Worm (Caenorhabditis elegans): ENCODE measurements around the gene srg-15.

Gene srg-15

DNA sequence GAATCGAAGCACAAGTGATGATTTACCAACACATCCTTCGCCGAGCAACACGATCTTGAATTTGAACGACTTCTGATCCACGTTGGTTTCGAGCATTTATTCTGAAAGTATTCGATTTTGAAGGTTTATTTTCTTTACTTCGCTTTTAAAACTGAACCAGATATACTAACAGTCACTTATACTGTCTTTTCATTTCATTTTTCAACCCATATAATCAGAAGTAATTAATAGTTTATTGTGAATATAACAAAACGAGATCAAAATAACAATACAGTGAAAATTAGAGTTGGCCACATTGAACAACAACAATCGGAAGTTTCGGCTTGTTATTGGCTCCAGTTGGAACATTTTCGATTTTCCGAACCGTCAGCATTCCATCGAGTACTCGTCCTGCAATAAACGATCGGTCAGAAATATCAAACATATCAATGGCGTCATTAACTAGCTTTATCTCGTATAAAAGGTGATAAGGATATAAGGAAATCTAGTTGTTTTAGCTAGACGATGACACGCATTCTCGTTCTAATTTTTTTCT is 4.8 kb upstream of the srg-15 start, which contains the start of the genes rab-21 and T01B7.13:
TSS of gene rab-21 (minus strand) at position 101 of the 535 bp plus-strand sequence.
TSS of gene T01B7.13 (plus strand) at position 485 of the 535 bp plus-strand sequence.
- TF ChIP-seq lin-39 (tag; optimal IDR thresholded peaks at IDR 0.05) (no peak), nhr-12 (tag; optimal IDR thresholded peaks at IDR 0.05) (no peak), ztf-1 (GFP tag; conservative IDR thresholded peaks at IDR 0.05) (no peak), ceh-82 (tag; optimal IDR thresholded peaks at IDR 0.05) (no peak), snpc-4 (tag; optimal IDR thresholded peaks at IDR 0.05) (no peak), sem-4 (tag; optimal IDR thresholded peaks at IDR 0.05) (no peak), Y55F3AM.14 (GFP tag; optimal IDR thresholded peaks at IDR 0.05) (no peak), nhr-237 (tag; optimal IDR thresholded peaks at IDR 0.05) (no peak), mab-5 (tag; optimal IDR thresholded peaks at IDR 0.05) (no peak), sma-9 (GFP tag; optimal IDR thresholded peaks at IDR 0.05) (no peak), sma-9 (tag; optimal IDR thresholded peaks at IDR 0.05) (no peak), nhr-10 (tag; optimal IDR thresholded peaks at IDR 0.05) (no peak), mbf-1 (tag; optimal IDR thresholded peaks at IDR 0.05) (no peak), lin-11 (tag; optimal IDR thresholded peaks at IDR 0.05) (no peak), F13H6.1 (tag; optimal IDR thresholded peaks at IDR 0.05) (no peak), gmeb-1 (tag; optimal IDR thresholded peaks at IDR 0.05) (no peak), elt-3 (tag; optimal IDR thresholded peaks at IDR 0.05) (no peak), unc-62 (GFP tag; optimal IDR thresholded peaks at IDR 0.05) (no peak)

DNA sequence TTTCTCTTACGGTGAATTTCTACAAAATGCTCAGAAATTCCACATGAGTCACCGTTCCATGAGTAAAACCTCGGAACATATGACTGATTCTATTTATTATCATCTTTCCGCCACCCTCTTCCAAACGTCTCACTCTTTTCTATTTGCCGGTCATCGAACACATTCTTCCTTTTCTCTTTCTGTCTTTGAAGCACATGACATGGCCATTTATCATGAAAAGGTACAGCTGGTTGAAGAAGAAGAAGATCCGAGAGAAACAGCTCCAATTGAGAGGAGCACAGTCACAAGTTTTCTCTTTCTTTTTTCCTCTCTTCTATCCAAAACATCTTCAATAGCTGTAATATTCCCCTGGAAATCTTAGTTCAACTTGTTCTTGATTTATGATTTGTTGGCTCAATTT is 3.2 kb downstream of the srg-15 start, which contains the start of gene cup-16:
TSS of gene cup-16 (plus strand) at position 132 of the 400 bp plus-strand sequence.
- TF ChIP-seq ztf-1 (GFP tag; conservative IDR thresholded peaks at IDR 0.05) (no peak), unc-55 (GFP tag; optimal IDR thresholded peaks at IDR 0.05) (no peak), C34F6.9 (tag; optimal IDR thresholded peaks at IDR 0.05) (peak; percentile 19), skn-1 (tag; optimal IDR thresholded peaks at IDR 0.05) (no peak), sma-9 (GFP tag; optimal IDR thresholded peaks at IDR 0.05) (peak; percentile 64), sma-9 (tag; optimal IDR thresholded peaks at IDR 0.05) (no peak), nhr-23 (tag; optimal IDR thresholded peaks at IDR 0.05) (no peak), sma-3 (GFP tag; optimal IDR thresholded peaks at IDR 0.05) (no peak), nhr-11 (tag; optimal IDR thresholded peaks at IDR 0.05) (no peak), nhr-237 (tag; optimal IDR thresholded peaks at IDR 0.05) (no peak), mab-5 (tag; optimal IDR thresholded peaks at IDR 0.05) (peak; percentile 20), R02D3.7 (tag; optimal IDR thresholded peaks at IDR 0.05) (no peak), mdl-1 (tag; optimal IDR thresholded peaks at IDR 0.05) (no peak), blmp-1 (tag; optimal IDR thresholded peaks at IDR 0.05; ENCODE audit: insufficient read depth) (no peak), sem-4 (tag; optimal IDR thresholded peaks at IDR 0.05) (peak; percentile 6), F13H6.1 (tag; optimal IDR thresholded peaks at IDR 0.05) (peak; percentile 55), ceh-16 (tag; optimal IDR thresholded peaks at IDR 0.05) (no peak), snpc-4 (tag; optimal IDR thresholded peaks at IDR 0.05) (no peak), unc-62 (GFP tag; optimal IDR thresholded peaks at IDR 0.05) (peak; percentile 13), peb-1 (tag; optimal IDR thresholded peaks at IDR 0.05) (no peak), egl-27 (tag; optimal IDR thresholded peaks at IDR 0.05) (no peak), lsy-2 (tag; optimal IDR thresholded peaks at IDR 0.05) (peak in 1 of 2 experiments; percentile 63), mbf-1 (tag; optimal IDR thresholded peaks at IDR 0.05) (no peak), unc-39 (tag; optimal IDR thresholded peaks at IDR 0.05) (no peak), nhr-10 (tag; optimal IDR thresholded peaks at IDR 0.05) (no peak), nhr-129 (tag; optimal IDR thresholded peaks at IDR 0.05) (peak; percentile 38), elt-3 (tag; optimal IDR thresholded peaks at IDR 0.05) (no peak), Y55F3AM.14 (GFP tag; optimal IDR thresholded peaks at IDR 0.05) (no peak), nhr-6 (tag; optimal IDR thresholded peaks at IDR 0.05) (no peak)

DNA sequence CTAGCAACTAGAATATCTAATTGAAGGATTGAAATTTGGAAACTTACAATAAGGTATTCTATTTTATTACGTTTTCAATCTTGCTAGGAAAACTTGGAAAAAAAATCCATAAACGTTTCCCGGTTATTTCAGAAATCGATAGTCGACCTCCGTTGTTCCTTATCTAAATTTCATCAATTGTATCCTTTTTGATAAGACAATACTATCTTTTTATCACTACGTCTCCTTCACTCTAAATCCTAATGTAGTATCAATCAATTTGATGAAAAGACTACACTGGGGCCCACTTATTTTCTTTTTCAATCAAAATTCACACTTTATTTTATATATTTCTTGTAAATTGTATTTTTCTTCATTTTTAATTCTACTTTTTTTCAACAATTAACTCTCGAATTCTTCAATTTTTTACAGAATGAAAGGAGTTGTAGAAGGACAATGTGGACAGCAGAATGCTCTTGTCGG is 5.8 kb downstream of the srg-15 start, which contains the start of gene prx-5:
TSS of gene prx-5 (plus strand) at position 412 of the 462 bp plus-strand sequence.
- TF ChIP-seq fos-1 (tag; optimal IDR thresholded peaks at IDR 0.05) (peak; percentile 51), mdl-1 (tag; optimal IDR thresholded peaks at IDR 0.05) (no peak)

DNA sequence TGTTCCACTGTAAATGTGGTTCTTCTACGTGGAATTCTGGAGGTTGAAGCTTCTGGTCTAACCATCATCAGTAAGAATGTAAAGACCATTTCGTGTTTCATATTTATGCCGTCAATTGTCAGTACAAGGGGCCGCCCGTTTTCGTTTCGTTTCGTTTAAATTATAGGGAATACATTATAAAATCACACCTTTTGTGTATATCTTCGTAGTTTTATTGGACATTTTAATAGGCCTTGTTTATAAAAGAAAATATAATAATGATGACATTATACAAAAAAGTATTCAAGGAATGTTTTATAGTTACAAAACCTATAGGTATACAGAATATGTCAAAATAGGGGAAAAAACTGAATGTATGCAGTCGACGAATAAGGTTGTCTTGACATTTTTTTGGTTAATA is 6.5 kb downstream of the srg-15 start, which contains the start of gene ceh-7:
TSS of gene ceh-7 (minus strand) at position 101 of the 400 bp plus-strand sequence.
- TF ChIP-seq elt-3 (tag; optimal IDR thresholded peaks at IDR 0.05): no peak
- TF ChIP-seq elt-1 (tag; optimal IDR thresholded peaks at IDR 0.05): no peak
- TF ChIP-seq ztf-1 (GFP tag; conservative IDR thresholded peaks at IDR 0.05): no peak
- no peak for TF ChIP-seq fos-1 (tag; optimal IDR thresholded peaks at IDR 0.05)
- no peak for TF ChIP-seq ZK546.5 (tag; optimal IDR thresholded peaks at IDR 0.05)
- TF ChIP-seq ztf-4 (tag; optimal IDR thresholded peaks at IDR 0.05): no peak
- no peak for TF ChIP-seq R02D3.7 (tag; optimal IDR thresholded peaks at IDR 0.05)
- no peak for TF ChIP-seq lin-11 (tag; optimal IDR thresholded peaks at IDR 0.05)
- no peak for TF ChIP-seq sem-4 (tag; optimal IDR thresholded peaks at IDR 0.05)
